Worm (Caenorhabditis elegans) whole organism, L4 larva: ENCODE results near the gene ecps-2.

ENCODE experiments used
- D1046.2 ChIP-seq: fragments of 200-800 bp; sonication (Bioruptor generic); IDR thresholded peaks from 2 replicates; pipeline ENCODE4 v1.3.6; 2022; ENCODE audit warnings: missing genetic modification characterization, missing compliant biosample characterization
- F26F4.8 ChIP-seq: fragments of 200-800 bp; sonication (Bioruptor generic); conservative IDR thresholded peaks from 2 replicates; pipeline ENCODE4 v1.3.6; 2022; ENCODE audit warnings: missing genetic modification characterization, missing compliant biosample characterization
- R02D3.7 ChIP-seq: fragments of 150-350 bp; sonication (generic microtip); optimal IDR thresholded peaks from 3 replicates; lab custom pipeline; 2014; ENCODE audit warnings: missing biosample characterization, missing genetic modification characterization
- T20F7.1 ChIP-seq: fragments of 200-800 bp; sonication (Bioruptor generic); optimal IDR thresholded peaks from 2 replicates; lab custom pipeline; 2018; ENCODE audit warnings: mild to moderate bottlenecking, missing genetic modification characterization, missing compliant biosample characterization
- T26A8.4 ChIP-seq: fragments of 200-800 bp; sonication (Bioruptor generic); IDR thresholded peaks from 2 replicates; pipeline ENCODE4 v1.3.6; 2022; ENCODE audit warnings: missing genetic modification characterization, missing compliant biosample characterization
- Y5F2A.4 ChIP-seq: fragments of 200-800 bp; sonication (Bioruptor generic); optimal IDR thresholded peaks from 2 replicates; lab custom pipeline; 2018; ENCODE audit warnings: mild to moderate bottlenecking, missing genetic modification characterization, missing compliant biosample characterization
- Y75B8A.6 ChIP-seq: fragments of 200-800 bp; sonication (Bioruptor generic); IDR thresholded peaks from 2 replicates; pipeline ENCODE4 v1.3.6; 2022; ENCODE audit warnings: missing genetic modification reagents, missing genetic modification characterization, missing compliant biosample characterization
- ZK337.2 ChIP-seq: fragments of 200-800 bp; sonication (Bioruptor generic); IDR thresholded peaks from 2 replicates; pipeline ENCODE4 v1.3.6; 2022; ENCODE audit warnings: missing genetic modification reagents, missing genetic modification characterization, missing compliant biosample characterization
- aly-2 ChIP-seq: sonication (generic microtip); optimal IDR thresholded peaks from 2 replicates; lab custom pipeline; 2018; ENCODE audit warnings: missing biosample characterization, missing genetic modification characterization
- arid-1 ChIP-seq: fragments of 200-800 bp; sonication (Bioruptor generic); conservative IDR thresholded peaks from 2 replicates; pipeline ENCODE4 v1.3.6; 2022; ENCODE audit warnings: missing genetic modification reagents, missing genetic modification characterization, missing compliant biosample characterization
- attf-4 ChIP-seq: sonication (generic microtip); optimal IDR thresholded peaks from 3 replicates; lab custom pipeline; 2017; ENCODE audit warnings: missing biosample characterization, missing genetic modification characterization
- ceh-28 ChIP-seq: fragments of 150-350 bp; optimal IDR thresholded peaks from 2 replicates; lab custom pipeline; 2014; ENCODE audit warnings: missing biosample characterization, missing genetic modification reagents, missing genetic modification characterization
- ceh-32 ChIP-seq: sonication (generic microtip); optimal IDR thresholded peaks from 2 replicates; lab custom pipeline; 2016; ENCODE audit warnings: mild to moderate bottlenecking, missing genetic modification characterization, missing compliant biosample characterization; ENCODE audit not compliant: poor library complexity
- ceh-44 ChIP-seq: fragments of 200-800 bp; sonication (Bioruptor generic); IDR thresholded peaks from 2 replicates; pipeline ENCODE4 v1.3.6; 2022; ENCODE audit warnings: missing genetic modification reagents, missing genetic modification characterization, missing compliant biosample characterization
- ceh-82 ChIP-seq: sonication (generic microtip); optimal IDR thresholded peaks from 2 replicates; lab custom pipeline; 2017; ENCODE audit warnings: missing biosample characterization, missing genetic modification characterization
- ces-1 ChIP-seq: fragments of 150-350 bp; sonication (generic microtip); optimal IDR thresholded peaks from 4 replicates; lab custom pipeline; 2014; ENCODE audit warnings: missing biosample characterization, missing genetic modification reagents, missing genetic modification characterization
- ctbp-1 ChIP-seq: fragments of 200-800 bp; sonication (Bioruptor generic); IDR thresholded peaks from 2 replicates; pipeline ENCODE4 v1.3.6; 2022; ENCODE audit warnings: missing genetic modification reagents, missing genetic modification characterization, missing compliant biosample characterization
- daf-12 ChIP-seq: fragments of 150-350 bp; optimal IDR thresholded peaks from 2 replicates; lab custom pipeline; 2014; ENCODE audit warnings: missing biosample characterization, missing genetic modification reagents, missing genetic modification characterization
- daf-16 ChIP-seq, 3 experiments: sonication (generic microtip); optimal IDR thresholded peaks; 2 replicates each; lab custom pipeline; 2016 to 2017; ENCODE audit warnings: missing genetic modification characterization in 3 of 3, missing genetic modification reagents in 3 of 3, mild to moderate bottlenecking in 2 of 3, missing compliant biosample characterization in 2 of 3, missing biosample characterization in 1 of 3, moderate library complexity in 1 of 3
- dmd-6 ChIP-seq: fragments of 200-800 bp; sonication (Bioruptor generic); IDR thresholded peaks from 2 replicates; pipeline ENCODE4 v1.3.6; 2022; ENCODE audit warnings: missing genetic modification reagents, missing genetic modification characterization, missing compliant biosample characterization
- dmd-8 ChIP-seq: fragments of 200-800 bp; sonication (Bioruptor generic); IDR thresholded peaks from 2 replicates; pipeline ENCODE4 v1.3.6; 2022; ENCODE audit warnings: missing genetic modification characterization, missing compliant biosample characterization
- dmd-9 ChIP-seq: fragments of 200-800 bp; sonication (Bioruptor generic); IDR thresholded peaks from 2 replicates; pipeline ENCODE4 v1.3.6; 2022; ENCODE audit warnings: missing genetic modification reagents, missing genetic modification characterization, missing compliant biosample characterization
- dpl-1 ChIP-seq: fragments of 150-350 bp; optimal IDR thresholded peaks from 2 replicates; lab custom pipeline; 2014; ENCODE audit warnings: missing biosample characterization, missing genetic modification reagents, missing genetic modification characterization
- dve-1 ChIP-seq: sonication (generic microtip); optimal IDR thresholded peaks from 2 replicates; lab custom pipeline; 2017; ENCODE audit warnings: antibody characterized with exemption, mild to moderate bottlenecking, missing genetic modification characterization, missing compliant biosample characterization; ENCODE audit not compliant: insufficient read depth
- egl-43 ChIP-seq: fragments of 200-800 bp; sonication (Bioruptor generic); IDR thresholded peaks from 2 replicates; pipeline ENCODE4 v1.3.6; 2022; ENCODE audit warnings: missing genetic modification reagents, missing genetic modification characterization, missing compliant biosample characterization
- fkh-10 ChIP-seq: fragments of 150-350 bp; optimal IDR thresholded peaks from 2 replicates; lab custom pipeline; 2014; ENCODE audit warnings: missing biosample characterization, missing genetic modification reagents, missing genetic modification characterization
- fos-1 ChIP-seq: fragments of 150-350 bp; optimal IDR thresholded peaks from 2 replicates; lab custom pipeline; 2014; ENCODE audit warnings: missing biosample characterization, missing genetic modification characterization
- hlh-11 ChIP-seq: fragments of 200-800 bp; sonication (Bioruptor generic); optimal IDR thresholded peaks from 2 replicates; lab custom pipeline; 2018; ENCODE audit warnings: mild to moderate bottlenecking, missing genetic modification characterization, missing compliant biosample characterization
- hmg-1.1 ChIP-seq: fragments of 200-800 bp; sonication (Bioruptor generic); IDR thresholded peaks from 2 replicates; pipeline ENCODE4 v1.3.6; 2022; ENCODE audit warnings: missing genetic modification reagents, missing genetic modification characterization, missing compliant biosample characterization
- jun-1 ChIP-seq: fragments of 150-350 bp; optimal IDR thresholded peaks from 2 replicates; lab custom pipeline; 2014; ENCODE audit warnings: missing biosample characterization, missing genetic modification reagents, missing genetic modification characterization
- lim-7 ChIP-seq: fragments of 200-800 bp; sonication (Bioruptor generic); IDR thresholded peaks from 2 replicates; pipeline ENCODE4 v1.3.6; 2022; ENCODE audit warnings: missing genetic modification characterization, missing compliant biosample characterization
- lir-3 ChIP-seq: sonication (generic microtip); optimal IDR thresholded peaks from 2 replicates; lab custom pipeline; 2016; ENCODE audit warnings: mild to moderate bottlenecking, missing genetic modification characterization, missing compliant biosample characterization
- madf-5 ChIP-seq, 2 experiments: fragments of 200-800 bp; sonication (Bioruptor generic); IDR thresholded peaks; 2 replicates each; pipeline ENCODE4 v1.3.6; 2022; ENCODE audit warnings: missing compliant biosample characterization in 2 of 2, missing genetic modification characterization in 2 of 2
- mdt-29 ChIP-seq: fragments of 200-800 bp; sonication (Bioruptor generic); IDR thresholded peaks from 2 replicates; pipeline ENCODE4 v1.3.6; 2022; ENCODE audit warnings: missing genetic modification reagents, missing genetic modification characterization, missing compliant biosample characterization
- mep-1 ChIP-seq: fragments of 150-350 bp; sonication (generic microtip); optimal IDR thresholded peaks from 3 replicates; lab custom pipeline; 2014; ENCODE audit warnings: missing biosample characterization, missing genetic modification characterization
- mes-2 ChIP-seq: sonication (generic microtip); optimal IDR thresholded peaks from 2 replicates; lab custom pipeline; 2016; ENCODE audit warnings: missing genotype, mild to moderate bottlenecking, missing genetic modification characterization, missing compliant biosample characterization; ENCODE audit not compliant: poor library complexity, severe bottlenecking
- nhr-10 ChIP-seq: fragments of 150-350 bp; optimal IDR thresholded peaks from 2 replicates; lab custom pipeline; 2014; ENCODE audit warnings: missing biosample characterization, missing genetic modification characterization
- nhr-11 ChIP-seq: fragments of 150-350 bp; optimal IDR thresholded peaks from 2 replicates; lab custom pipeline; 2014; ENCODE audit warnings: missing biosample characterization, missing genetic modification characterization
- nhr-237 ChIP-seq: sonication (generic microtip); optimal IDR thresholded peaks from 2 replicates; lab custom pipeline; 2017; ENCODE audit warnings: missing biosample characterization, missing genetic modification characterization
- nhr-41 ChIP-seq: fragments of 200-800 bp; sonication (Bioruptor generic); IDR thresholded peaks from 2 replicates; pipeline ENCODE4 v1.3.6; 2022; ENCODE audit warnings: missing genetic modification reagents, missing genetic modification characterization, missing compliant biosample characterization
- nhr-48 ChIP-seq: sonication (generic microtip); optimal IDR thresholded peaks from 2 replicates; lab custom pipeline; 2016; ENCODE audit warnings: mild to moderate bottlenecking, missing genetic modification characterization, missing compliant biosample characterization
- nhr-76 ChIP-seq: fragments of 150-350 bp; optimal IDR thresholded peaks from 2 replicates; lab custom pipeline; 2014; ENCODE audit warnings: missing biosample characterization, missing genetic modification characterization
- pqm-1 ChIP-seq: sonication (generic microtip); optimal IDR thresholded peaks from 2 replicates; lab custom pipeline; 2017; ENCODE audit warnings: missing biosample characterization, missing genetic modification characterization
- rbr-2 ChIP-seq: sonication (generic microtip); optimal IDR thresholded peaks from 2 replicates; lab custom pipeline; 2016; ENCODE audit warnings: missing genotype, missing genetic modification characterization, missing compliant biosample characterization
- snpc-1.2 ChIP-seq: fragments of 200-800 bp; sonication (Bioruptor generic); IDR thresholded peaks from 2 replicates; pipeline ENCODE4 v1.3.6; 2022; ENCODE audit warnings: missing genetic modification reagents, missing genetic modification characterization, missing compliant biosample characterization
- snpc-4 ChIP-seq: fragments of 150-350 bp; optimal IDR thresholded peaks from 2 replicates; lab custom pipeline; 2014; ENCODE audit warnings: missing biosample characterization, missing genetic modification characterization
- spr-1 ChIP-seq: sonication (generic microtip); optimal IDR thresholded peaks from 2 replicates; lab custom pipeline; 2016; ENCODE audit warnings: mild to moderate bottlenecking, missing genetic modification characterization, missing compliant biosample characterization
- spr-3 ChIP-seq: fragments of 200-800 bp; sonication (Bioruptor generic); optimal IDR thresholded peaks from 2 replicates; lab custom pipeline; 2018; ENCODE audit warnings: mild to moderate bottlenecking, missing genetic modification characterization, missing compliant biosample characterization
- unc-130 ChIP-seq: sonication (generic microtip); optimal IDR thresholded peaks from 2 replicates; lab custom pipeline; 2016; ENCODE audit warnings: missing genetic modification reagents, missing genetic modification characterization, missing compliant biosample characterization
- unc-39 ChIP-seq: sonication (generic microtip); optimal IDR thresholded peaks from 2 replicates; lab custom pipeline; 2017; ENCODE audit warnings: missing biosample characterization, missing genetic modification characterization
- vab-7 ChIP-seq: fragments of 200-800 bp; sonication (Bioruptor generic); IDR thresholded peaks from 2 replicates; pipeline ENCODE4 v1.3.6; 2022; ENCODE audit warnings: missing genetic modification reagents, missing genetic modification characterization, missing compliant biosample characterization
- zip-11 ChIP-seq: fragments of 200-800 bp; sonication (Bioruptor generic); IDR thresholded peaks from 2 replicates; pipeline ENCODE4 v1.3.6; 2022; ENCODE audit warnings: missing genetic modification characterization, missing compliant biosample characterization

ecps-2 gene

ce11 chrIII:10461164-10461546, 18.3 kb downstream of the ecps-2 start, which contains the start of gene atx-2 (continued):
- TF ChIP-seq Y75B8A.6 (GFP tag; lab: Robert Waterston, UW), result peak; percentile 71; the same call in 1 of the 2 replicates
- TF ChIP-seq R02D3.7, result peak; percentile 31
- 0 out of 2 replicates have a peak, but pooled peaks have one; percentile 38 for TF ChIP-seq zip-11 (GFP tag; lab: Robert Waterston, UW)
- peak; percentile 26 for TF ChIP-seq nhr-10 (tag; lab: Kevin White, UChicago)
- TF ChIP-seq mdt-29 (GFP tag; lab: Robert Waterston, UW), result peak; percentile 86
- no peak for TF ChIP-seq aly-2 (tag; lab: Kevin White, UChicago)
- no peak for TF ChIP-seq ces-1 (GFP tag; lab: Kevin White, UChicago)
- TF ChIP-seq dmd-8, result peak; percentile 93
- peak; percentile 92 for TF ChIP-seq nhr-41 (GFP tag; lab: Robert Waterston, UW)
- TF ChIP-seq nhr-237 (tag; lab: Kevin White, UChicago), result no peak
- TF ChIP-seq mes-2 (tag; lab: Kevin White, UChicago), result peak; percentile 97
- peak; percentile 9 for TF ChIP-seq jun-1 (tag; lab: Kevin White, UChicago)
- peak; percentile 87 for TF ChIP-seq dmd-6 (GFP tag; lab: Robert Waterston, UW)
- TF ChIP-seq dmd-9, result peak; percentile 90
- TF ChIP-seq dve-1 (tag; lab: Kevin White, UChicago), result peak; percentile 82
- peak; percentile 11 for TF ChIP-seq lir-3 (tag; lab: Kevin White, UChicago)
- peak; percentile 89 for TF ChIP-seq mep-1
- peak; percentile 78 for TF ChIP-seq lim-7 (GFP tag; lab: Robert Waterston, UW)
- peak; percentile 90 for TF ChIP-seq spr-1 (tag; lab: Kevin White, UChicago)
- TF ChIP-seq nhr-76 (tag; lab: Kevin White, UChicago), result no peak
- peak; percentile 93 for TF ChIP-seq hmg-1.1 (GFP tag; lab: Robert Waterston, UW)
- TF ChIP-seq spr-3 (GFP tag; lab: Kevin White, UChicago), result peak; percentile 81
- no peak for TF ChIP-seq attf-4
- TF ChIP-seq dpl-1 (GFP tag; lab: Kevin White, UChicago), result peak; percentile 71
- peak; percentile 97 for TF ChIP-seq arid-1 (GFP tag; lab: Robert Waterston, UW)
- peak; percentile 71 for TF ChIP-seq nhr-48 (tag; lab: Kevin White, UChicago)
- TF ChIP-seq ceh-44 (GFP tag; lab: Robert Waterston, UW), result peak; percentile 98
- TF ChIP-seq unc-130, result peak; percentile 92
- no peak for TF ChIP-seq T20F7.1 (GFP tag; lab: Kevin White, UChicago)
- TF ChIP-seq ceh-28 (tag; lab: Kevin White, UChicago), result peak; percentile 45
- TF ChIP-seq Y5F2A.4 (GFP tag; lab: Kevin White, UChicago), result peak; percentile 75
- peak; percentile 86 for TF ChIP-seq rbr-2 (tag; lab: Kevin White, UChicago)
- TF ChIP-seq daf-16 (GFP tag; optimal IDR thresholded peaks at IDR 0.05; lab: Kevin White, UChicago), result peak; percentile 13 to 78
- TF ChIP-seq daf-16 (tag; optimal IDR thresholded peaks at IDR 0.05; lab: Kevin White, UChicago), result peak; percentile 35
- TF ChIP-seq T26A8.4 (GFP tag; lab: Robert Waterston, UW), result peak; percentile 91
- peak; percentile 44 to 93; a peak in 2 of 4 replicates for TF ChIP-seq madf-5 (GFP tag; IDR thresholded peaks at IDR 0.05; lab: Robert Waterston, UW)
- TF ChIP-seq vab-7, result peak; percentile 97
- TF ChIP-seq fkh-10 (GFP tag; lab: Kevin White, UChicago), result peak; percentile 31
- TF ChIP-seq nhr-11 (tag; lab: Kevin White, UChicago), result peak; percentile 56
- peak; percentile 94 for TF ChIP-seq D1046.2 (GFP tag; lab: Robert Waterston, UW)
- no peak for TF ChIP-seq snpc-4 (tag; lab: Kevin White, UChicago)
- no peak for TF ChIP-seq ceh-82 (tag; lab: Kevin White, UChicago)
- TF ChIP-seq pqm-1 (tag; lab: Kevin White, UChicago), result no peak
- TF ChIP-seq ceh-32, result no peak
- peak; percentile 86 for TF ChIP-seq ZK337.2 (GFP tag; lab: Robert Waterston, UW)
- TF ChIP-seq fos-1 (tag; lab: Kevin White, UChicago), result no peak
- peak; percentile 98 for TF ChIP-seq egl-43
- no peak for TF ChIP-seq F26F4.8 (GFP tag; lab: Robert Waterston, UW)
- peak; percentile 79 for TF ChIP-seq ctbp-1 (GFP tag; lab: Robert Waterston, UW)
- TF ChIP-seq snpc-1.2, result peak; percentile 77
- TF ChIP-seq hlh-11, result peak; percentile 85
- TF ChIP-seq daf-12, result no peak
- no peak for TF ChIP-seq unc-39
